Fruit fly (Drosophila melanogaster) whole organism: ENCODE measurements around the gene LanB1.

Experiments
- CG8478 ChIP-seq: fragments of >200 bp; optimal IDR thresholded peaks from 2 replicates; lab custom pipeline; 2018; ENCODE audit warnings: inconsistent platforms
- Dll ChIP-seq: fragments of >200 bp; optimal IDR thresholded peaks from 2 replicates; lab custom pipeline; 2017
- EcR ChIP-seq, 2 experiments: fragments of >200 bp; optimal IDR thresholded peaks; 2 replicates each; lab custom pipeline; 2017; ENCODE audit warnings: missing biosample characterization in 2 of 2, missing genetic modification characterization in 2 of 2, missing genetic modification reagents in 2 of 2
- pan ChIP-seq: fragments of >200 bp; optimal IDR thresholded peaks from 2 replicates; lab custom pipeline; 2017
- psq ChIP-seq: fragments of >200 bp; optimal IDR thresholded peaks from 2 replicates; lab custom pipeline; 2017
- usp ChIP-seq: fragments of >200 bp; optimal IDR thresholded peaks from 2 replicates; lab custom pipeline; 2017; ENCODE audit warnings: missing biosample characterization, missing genetic modification characterization, mixed read lengths

DNA sequence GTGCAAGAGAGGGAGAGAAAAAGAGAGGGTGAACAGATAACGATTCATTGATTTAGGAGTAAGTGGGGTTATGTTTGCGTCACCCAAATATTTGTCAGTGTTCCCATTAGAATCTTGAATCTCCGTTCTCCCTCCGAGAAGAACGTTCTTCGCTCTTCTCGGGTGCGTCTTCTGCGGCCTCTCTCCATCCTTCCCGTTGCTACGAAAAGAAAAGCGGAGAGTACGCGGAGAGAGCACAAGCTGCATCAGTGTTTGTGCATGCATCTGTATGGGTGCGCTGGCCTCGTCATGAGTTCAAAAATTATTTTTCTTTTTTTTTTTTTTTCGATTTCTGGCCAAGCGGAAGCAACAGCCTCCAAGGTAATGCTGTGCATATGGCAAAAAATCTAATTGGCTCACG lies 17.7 kb downstream of the LanB1 start:
- TF ChIP-seq psq (lab: Kevin White, UChicago) (no peak), CG8478 (no peak), pan (lab: Kevin White, UChicago) (no peak), Dll (lab: Kevin White, UChicago) (no peak), EcR (GFP tag; optimal IDR thresholded peaks at IDR 0.05; lab: Kevin White, UChicago) (no peak), usp (GFP tag; lab: Kevin White, UChicago) (no peak)
